Worm (Caenorhabditis elegans) whole organism, L4 larva: ENCODE results near the gene fbxb-16.

Experiments
- D1046.2 ChIP-seq: fragments of 200-800 bp; sonication (Bioruptor generic); IDR thresholded peaks from 2 replicates; pipeline ENCODE4 v1.3.6; 2022; ENCODE audit warnings: missing genetic modification characterization, missing compliant biosample characterization
- F37D6.2 ChIP-seq: sonication (generic microtip); optimal IDR thresholded peaks from 2 replicates; lab custom pipeline; 2016; ENCODE audit warnings: mild to moderate bottlenecking, missing genetic modification characterization, missing compliant biosample characterization
- T26A8.4 ChIP-seq: fragments of 200-800 bp; sonication (Bioruptor generic); IDR thresholded peaks from 2 replicates; pipeline ENCODE4 v1.3.6; 2022; ENCODE audit warnings: missing genetic modification characterization, missing compliant biosample characterization
- Y48G9A.11 ChIP-seq: fragments of 200-800 bp; sonication (Bioruptor generic); IDR thresholded peaks from 2 replicates; pipeline ENCODE4 v1.3.6; 2022; ENCODE audit warnings: missing genetic modification reagents, missing genetic modification characterization, missing compliant biosample characterization
- Y5F2A.4 ChIP-seq: fragments of 200-800 bp; sonication (Bioruptor generic); optimal IDR thresholded peaks from 2 replicates; lab custom pipeline; 2018; ENCODE audit warnings: mild to moderate bottlenecking, missing genetic modification characterization, missing compliant biosample characterization
- aha-1 ChIP-seq: fragments of 150-350 bp; peaks from one replicate; lab custom pipeline; 2014; ENCODE audit warnings: missing biosample characterization, missing genetic modification characterization
- ceh-62 ChIP-seq: sonication (generic microtip); optimal IDR thresholded peaks from 2 replicates; lab custom pipeline; 2017; ENCODE audit warnings: missing biosample characterization, missing genetic modification characterization
- ces-1 ChIP-seq: fragments of 150-350 bp; sonication (generic microtip); optimal IDR thresholded peaks from 4 replicates; lab custom pipeline; 2014; ENCODE audit warnings: missing biosample characterization, missing genetic modification reagents, missing genetic modification characterization
- ctbp-1 ChIP-seq: fragments of 200-800 bp; sonication (Bioruptor generic); IDR thresholded peaks from 2 replicates; pipeline ENCODE4 v1.3.6; 2022; ENCODE audit warnings: missing genetic modification reagents, missing genetic modification characterization, missing compliant biosample characterization
- daf-12 ChIP-seq: fragments of 150-350 bp; optimal IDR thresholded peaks from 2 replicates; lab custom pipeline; 2014; ENCODE audit warnings: missing biosample characterization, missing genetic modification reagents, missing genetic modification characterization
- dmd-6 ChIP-seq: fragments of 200-800 bp; sonication (Bioruptor generic); IDR thresholded peaks from 2 replicates; pipeline ENCODE4 v1.3.6; 2022; ENCODE audit warnings: missing genetic modification reagents, missing genetic modification characterization, missing compliant biosample characterization
- dmd-8 ChIP-seq: fragments of 200-800 bp; sonication (Bioruptor generic); IDR thresholded peaks from 2 replicates; pipeline ENCODE4 v1.3.6; 2022; ENCODE audit warnings: missing genetic modification characterization, missing compliant biosample characterization
- egl-43 ChIP-seq: fragments of 200-800 bp; sonication (Bioruptor generic); IDR thresholded peaks from 2 replicates; pipeline ENCODE4 v1.3.6; 2022; ENCODE audit warnings: missing genetic modification reagents, missing genetic modification characterization, missing compliant biosample characterization
- fos-1 ChIP-seq: fragments of 150-350 bp; optimal IDR thresholded peaks from 2 replicates; lab custom pipeline; 2014; ENCODE audit warnings: missing biosample characterization, missing genetic modification characterization
- lin-29 ChIP-seq: fragments of 200-800 bp; sonication (Bioruptor generic); IDR thresholded peaks from 2 replicates; pipeline ENCODE4 v1.3.6; 2022; ENCODE audit warnings: missing genetic modification reagents, missing genetic modification characterization, missing compliant biosample characterization
- lin-39 ChIP-seq: fragments of 150-350 bp; optimal IDR thresholded peaks from 2 replicates; lab custom pipeline; 2014; ENCODE audit warnings: missing biosample characterization, missing genetic modification reagents, missing genetic modification characterization
- lir-3 ChIP-seq: sonication (generic microtip); optimal IDR thresholded peaks from 2 replicates; lab custom pipeline; 2016; ENCODE audit warnings: mild to moderate bottlenecking, missing genetic modification characterization, missing compliant biosample characterization
- madf-5 ChIP-seq, 2 experiments: fragments of 200-800 bp; sonication (Bioruptor generic); IDR thresholded peaks; 2 replicates each; pipeline ENCODE4 v1.3.6; 2022; ENCODE audit warnings: missing compliant biosample characterization in 2 of 2, missing genetic modification characterization in 2 of 2
- madf-9 ChIP-seq: fragments of 200-800 bp; sonication (Bioruptor generic); conservative IDR thresholded peaks from 2 replicates; pipeline ENCODE4 v1.3.6; 2022; ENCODE audit warnings: missing genetic modification reagents, missing genetic modification characterization, missing compliant biosample characterization
- mdt-29 ChIP-seq: fragments of 200-800 bp; sonication (Bioruptor generic); IDR thresholded peaks from 2 replicates; pipeline ENCODE4 v1.3.6; 2022; ENCODE audit warnings: missing genetic modification reagents, missing genetic modification characterization, missing compliant biosample characterization
- mxl-3 ChIP-seq: fragments of 200-800 bp; sonication (Bioruptor generic); optimal IDR thresholded peaks from 2 replicates; lab custom pipeline; 2018; ENCODE audit warnings: mild to moderate bottlenecking, missing genetic modification characterization, missing compliant biosample characterization
- nhr-10 ChIP-seq: fragments of 150-350 bp; optimal IDR thresholded peaks from 2 replicates; lab custom pipeline; 2014; ENCODE audit warnings: missing biosample characterization, missing genetic modification characterization
- nhr-111 ChIP-seq: fragments of 200-800 bp; sonication (Bioruptor generic); optimal IDR thresholded peaks from 2 replicates; lab custom pipeline; 2018; ENCODE audit warnings: mild to moderate bottlenecking, missing genetic modification characterization, missing compliant biosample characterization
- nhr-25 ChIP-seq: sonication (generic microtip); optimal IDR thresholded peaks from 2 replicates; lab custom pipeline; 2017; ENCODE audit warnings: missing genetic modification characterization, mild to moderate bottlenecking, missing compliant biosample characterization, antibody characterized with exemption, moderate library complexity, borderline replicate concordance; ENCODE audit not compliant: insufficient read depth
- nhr-42 ChIP-seq: fragments of 200-800 bp; sonication (Bioruptor generic); IDR thresholded peaks from 2 replicates; pipeline ENCODE4 v1.3.6; 2022; ENCODE audit warnings: missing genetic modification characterization, missing compliant biosample characterization
- nhr-48 ChIP-seq: sonication (generic microtip); optimal IDR thresholded peaks from 2 replicates; lab custom pipeline; 2016; ENCODE audit warnings: mild to moderate bottlenecking, missing genetic modification characterization, missing compliant biosample characterization
- rbr-2 ChIP-seq: sonication (generic microtip); optimal IDR thresholded peaks from 2 replicates; lab custom pipeline; 2016; ENCODE audit warnings: missing genotype, missing genetic modification characterization, missing compliant biosample characterization
- set-16 ChIP-seq: fragments of 200-800 bp; sonication (Bioruptor generic); IDR thresholded peaks from 2 replicates; pipeline ENCODE4 v1.3.6; 2022; ENCODE audit warnings: missing genetic modification reagents, missing genetic modification characterization, missing compliant biosample characterization
- skn-1 ChIP-seq: fragments of 150-350 bp; optimal IDR thresholded peaks from 2 replicates; lab custom pipeline; 2014; ENCODE audit warnings: missing biosample characterization, missing genetic modification characterization
- snpc-1.2 ChIP-seq: fragments of 200-800 bp; sonication (Bioruptor generic); IDR thresholded peaks from 2 replicates; pipeline ENCODE4 v1.3.6; 2022; ENCODE audit warnings: missing genetic modification reagents, missing genetic modification characterization, missing compliant biosample characterization
- tag-97 ChIP-seq: fragments of 200-800 bp; sonication (Bioruptor generic); IDR thresholded peaks from 2 replicates; pipeline ENCODE4 v1.3.6; 2022; ENCODE audit warnings: missing genetic modification characterization, missing compliant biosample characterization
- tra-1 ChIP-seq: fragments of 200-800 bp; sonication (Bioruptor generic); IDR thresholded peaks from 2 replicates; pipeline ENCODE4 v1.3.6; 2022; ENCODE audit warnings: missing genetic modification reagents, missing genetic modification characterization, missing compliant biosample characterization
- unc-39 ChIP-seq: sonication (generic microtip); optimal IDR thresholded peaks from 2 replicates; lab custom pipeline; 2017; ENCODE audit warnings: missing biosample characterization, missing genetic modification characterization
- ztf-11 ChIP-seq: fragments of 150-350 bp; optimal IDR thresholded peaks from 2 replicates; lab custom pipeline; 2014; ENCODE audit warnings: missing biosample characterization, missing genetic modification characterization

fbxb-16 gene

ce11 chrII:1648768-1649167, 2.9 kb downstream of the fbxb-16 start, which contains the start of gene fbxb-21:
Gene fbxb-21 (minus strand): TSS chrII:1648868.
- TF ChIP-seq tag-97 (GFP tag; lab: Robert Waterston, UW) (no peak), nhr-25 (tag; lab: Kevin White, UChicago) (no peak), unc-39 (tag; lab: Kevin White, UChicago) (no peak), nhr-48 (tag; lab: Kevin White, UChicago) (no peak), daf-12 (tag; lab: Kevin White, UChicago) (no peak)

ce11 chrII:1646199-1646598, 5.5 kb downstream of the fbxb-16 start, which contains the start of gene ZC204.17:
Gene ZC204.17 (minus strand): TSS chrII:1646299.
- TF ChIP-seq dmd-8 (no peak), madf-9 (GFP tag; lab: Robert Waterston, UW) (no peak), nhr-111 (GFP tag; lab: Kevin White, UChicago) (no peak), ctbp-1 (GFP tag; lab: Robert Waterston, UW) (no peak), tra-1 (GFP tag; lab: Robert Waterston, UW) (no peak), dmd-6 (GFP tag; lab: Robert Waterston, UW) (no peak)
- TF ChIP-seq, all 104 proteins: peak for 0

ce11 chrII:1644777-1645348, 6.8 kb downstream of the fbxb-16 start, which contains the start of gene ZC204.6:
Gene ZC204.6 (minus strand): TSS chrII:1644827.
- TF ChIP-seq egl-43 (GFP tag; lab: Robert Waterston, UW) = 0 out of 2 replicates have a peak, but pooled peaks have one; percentile 27
- no peak for TF ChIP-seq skn-1 (tag; lab: Kevin White, UChicago)
- no peak for TF ChIP-seq ceh-62 (tag; lab: Kevin White, UChicago)
- no peak for TF ChIP-seq Y5F2A.4
- no peak for TF ChIP-seq Y48G9A.11 (GFP tag; lab: Robert Waterston, UW)
- no peak for TF ChIP-seq madf-5 (GFP tag; IDR thresholded peaks at IDR 0.05; lab: Robert Waterston, UW)
- TF ChIP-seq nhr-10 (tag; lab: Kevin White, UChicago) = no peak
- TF ChIP-seq ztf-11 (tag; lab: Kevin White, UChicago) = no peak
- no peak for TF ChIP-seq lin-29 (GFP tag; lab: Robert Waterston, UW)
- TF ChIP-seq nhr-48 (tag; lab: Kevin White, UChicago) = no peak
- no peak for TF ChIP-seq lir-3 (tag; lab: Kevin White, UChicago)
- TF ChIP-seq aha-1 (tag; lab: Kevin White, UChicago) = peak; percentile 42
- no peak for TF ChIP-seq fos-1 (tag; lab: Kevin White, UChicago)
- TF ChIP-seq mxl-3 (GFP tag; lab: Kevin White, UChicago) = no peak
- no peak for TF ChIP-seq ces-1 (GFP tag; lab: Kevin White, UChicago)
- peak; percentile 93 for TF ChIP-seq set-16

ce11 chrII:1640496-1640895, 11.2 kb downstream of the fbxb-16 start, which contains the start of gene srh-72:
Gene srh-72 (minus strand): TSS chrII:1640596.
- no peak for TF ChIP-seq mdt-29
- no peak for TF ChIP-seq F37D6.2 (tag; lab: Kevin White, UChicago)
- TF ChIP-seq ctbp-1 (GFP tag; lab: Robert Waterston, UW) = no peak
- no peak for TF ChIP-seq T26A8.4 (GFP tag; lab: Robert Waterston, UW)
- no peak for TF ChIP-seq rbr-2 (tag; lab: Kevin White, UChicago)
- no peak for TF ChIP-seq D1046.2 (GFP tag; lab: Robert Waterston, UW)
- TF ChIP-seq lin-29 (GFP tag; lab: Robert Waterston, UW) = no peak
- no peak for TF ChIP-seq egl-43 (GFP tag; lab: Robert Waterston, UW)
- no peak for TF ChIP-seq nhr-42 (GFP tag; lab: Robert Waterston, UW)
- TF ChIP-seq lir-3 (tag; lab: Kevin White, UChicago) = no peak
- TF ChIP-seq lin-39 (tag; lab: Kevin White, UChicago) = no peak
- no peak for TF ChIP-seq snpc-1.2 (GFP tag; lab: Robert Waterston, UW)
